Worm (Caenorhabditis elegans) whole organism, L2 larva: Measurements from ENCODE around the gene jun-1.
A peak's percentile ranks its signal among the peaks of the same experiment; 100 is the strongest.

Experiments
- C34F6.9 ChIP-seq: fragments of 150-350 bp; optimal IDR thresholded peaks from 2 replicates; lab custom pipeline; 2014; ENCODE audit warnings: missing biosample characterization, missing genetic modification characterization
- F13H6.1 ChIP-seq: sonication (generic microtip); optimal IDR thresholded peaks from 2 replicates; lab custom pipeline; 2016; ENCODE audit warnings: missing genetic modification characterization, missing compliant biosample characterization
- R02D3.7 ChIP-seq: fragments of 150-350 bp; optimal IDR thresholded peaks from 2 replicates; lab custom pipeline; 2014; ENCODE audit warnings: missing biosample characterization, missing genetic modification characterization
- Y55F3AM.14 ChIP-seq: fragments of 200-800 bp; sonication (Bioruptor generic); optimal IDR thresholded peaks from 2 replicates; lab custom pipeline; 2018; ENCODE audit warnings: mild to moderate bottlenecking, missing genetic modification characterization, missing compliant biosample characterization
- ZK546.5 ChIP-seq: sonication (generic microtip); optimal IDR thresholded peaks from 2 replicates; lab custom pipeline; 2017; ENCODE audit warnings: missing biosample characterization, missing genetic modification characterization
- alr-1 ChIP-seq: fragments of 150-350 bp; optimal IDR thresholded peaks from 2 replicates; lab custom pipeline; 2014; ENCODE audit warnings: missing biosample characterization, missing genetic modification characterization
- aly-2 ChIP-seq: fragments of 150-350 bp; optimal IDR thresholded peaks from 2 replicates; lab custom pipeline; 2014; ENCODE audit warnings: missing biosample characterization, missing genetic modification characterization
- ama-1 ChIP-seq: fragments of 150-350 bp; optimal IDR thresholded peaks from 2 replicates; lab custom pipeline; 2018; ENCODE audit warnings: inconsistent platforms
- blmp-1 ChIP-seq: sonication (generic microtip); optimal IDR thresholded peaks from 2 replicates; lab custom pipeline; 2017; ENCODE audit warnings: missing genetic modification characterization, mild to moderate bottlenecking, missing compliant biosample characterization, antibody characterized with exemption, moderate library complexity; ENCODE audit not compliant: insufficient read depth
- ceh-16 ChIP-seq: fragments of 150-350 bp; optimal IDR thresholded peaks from 2 replicates; lab custom pipeline; 2014; ENCODE audit warnings: missing biosample characterization, missing genetic modification characterization
- ceh-82 ChIP-seq: fragments of 150-350 bp; optimal IDR thresholded peaks from 2 replicates; lab custom pipeline; 2014; ENCODE audit warnings: missing biosample characterization, missing genetic modification characterization
- crh-2 ChIP-seq: sonication (generic microtip); optimal IDR thresholded peaks from 2 replicates; lab custom pipeline; 2017; ENCODE audit warnings: missing biosample characterization, missing genetic modification characterization
- dmd-4 ChIP-seq: sonication (generic microtip); optimal IDR thresholded peaks from 2 replicates; lab custom pipeline; 2017; ENCODE audit warnings: missing biosample characterization, missing genetic modification characterization
- egl-27 ChIP-seq: sonication (generic microtip); optimal IDR thresholded peaks from 3 replicates; lab custom pipeline; 2017; ENCODE audit warnings: missing biosample characterization, missing genetic modification reagents, missing genetic modification characterization
- elt-1 ChIP-seq: fragments of 150-350 bp; optimal IDR thresholded peaks from 2 replicates; lab custom pipeline; 2014; ENCODE audit warnings: missing biosample characterization, missing genetic modification characterization
- fos-1 ChIP-seq: fragments of 150-350 bp; optimal IDR thresholded peaks from 2 replicates; lab custom pipeline; 2014; ENCODE audit warnings: missing biosample characterization, missing genetic modification characterization
- gmeb-1 ChIP-seq: fragments of 150-350 bp; optimal IDR thresholded peaks from 2 replicates; lab custom pipeline; 2014; ENCODE audit warnings: missing biosample characterization, missing genetic modification characterization
- lin-13 ChIP-seq: fragments of 150-350 bp; optimal IDR thresholded peaks from 2 replicates; lab custom pipeline; 2014; ENCODE audit warnings: missing biosample characterization, missing genetic modification reagents, missing genetic modification characterization
- lin-39 ChIP-seq: fragments of 150-350 bp; optimal IDR thresholded peaks from 2 replicates; lab custom pipeline; 2014; ENCODE audit warnings: missing biosample characterization, missing genetic modification reagents, missing genetic modification characterization
- lsy-2 ChIP-seq, 2 experiments: fragments of 150-350 bp in 1 of 2; sonication (generic microtip) in 1 of 2; optimal IDR thresholded peaks; 2 replicates each; lab custom pipeline; 2014 to 2017; ENCODE audit warnings: missing biosample characterization in 2 of 2, missing genetic modification characterization in 2 of 2
- mab-5 ChIP-seq: fragments of 150-350 bp; optimal IDR thresholded peaks from 2 replicates; lab custom pipeline; 2014; ENCODE audit warnings: missing biosample characterization, missing genetic modification characterization
- mbf-1 ChIP-seq: sonication (generic microtip); optimal IDR thresholded peaks from 2 replicates; lab custom pipeline; 2017; ENCODE audit warnings: missing biosample characterization, missing genetic modification characterization
- nhr-10 ChIP-seq: sonication (generic microtip); optimal IDR thresholded peaks from 2 replicates; lab custom pipeline; 2017; ENCODE audit warnings: missing biosample characterization, missing genetic modification characterization
- nhr-11 ChIP-seq: fragments of 150-350 bp; optimal IDR thresholded peaks from 2 replicates; lab custom pipeline; 2014; ENCODE audit warnings: missing biosample characterization, missing genetic modification characterization
- nhr-12 ChIP-seq: fragments of 150-350 bp; optimal IDR thresholded peaks from 2 replicates; lab custom pipeline; 2014; ENCODE audit warnings: missing biosample characterization, missing genetic modification characterization
- nhr-129 ChIP-seq: fragments of 150-350 bp; optimal IDR thresholded peaks from 2 replicates; lab custom pipeline; 2014; ENCODE audit warnings: missing biosample characterization, missing genetic modification characterization
- nhr-21 ChIP-seq: fragments of 150-350 bp; optimal IDR thresholded peaks from 2 replicates; lab custom pipeline; 2014; ENCODE audit warnings: missing biosample characterization, missing genetic modification characterization
- nhr-23 ChIP-seq: fragments of 150-350 bp; optimal IDR thresholded peaks from 2 replicates; lab custom pipeline; 2014; ENCODE audit warnings: missing biosample characterization, missing genetic modification reagents, missing genetic modification characterization
- nhr-237 ChIP-seq: fragments of 150-350 bp; optimal IDR thresholded peaks from 2 replicates; lab custom pipeline; 2014; ENCODE audit warnings: missing biosample characterization, missing genetic modification characterization
- nhr-25 ChIP-seq: fragments of 150-350 bp; sonication (generic microtip); optimal IDR thresholded peaks from 3 replicates; lab custom pipeline; 2014; ENCODE audit warnings: missing biosample characterization, missing genetic modification characterization
- peb-1 ChIP-seq: fragments of 150-350 bp; optimal IDR thresholded peaks from 2 replicates; lab custom pipeline; 2014; ENCODE audit warnings: missing biosample characterization, missing genetic modification characterization
- skn-1 ChIP-seq: sonication (generic microtip); optimal IDR thresholded peaks from 2 replicates; lab custom pipeline; 2017; ENCODE audit warnings: missing biosample characterization, missing genetic modification characterization
- sma-3 ChIP-seq: sonication (generic microtip); optimal IDR thresholded peaks from 2 replicates; lab custom pipeline; 2016; ENCODE audit warnings: missing genetic modification reagents, missing genetic modification characterization, missing compliant biosample characterization
- sma-9 ChIP-seq, 2 experiments: fragments of 150-350 bp in 1 of 2; sonication (generic microtip) in 1 of 2; optimal IDR thresholded peaks; 2 replicates each; lab custom pipeline; 2014 to 2016; ENCODE audit warnings: missing genetic modification characterization in 2 of 2, mild to moderate bottlenecking in 1 of 2, missing biosample characterization in 1 of 2, missing compliant biosample characterization in 1 of 2, missing genetic modification reagents in 1 of 2, moderate library complexity in 1 of 2
- unc-39 ChIP-seq: fragments of 150-350 bp; optimal IDR thresholded peaks from 2 replicates; lab custom pipeline; 2014; ENCODE audit warnings: missing biosample characterization, missing genetic modification characterization
- ztf-1 ChIP-seq: fragments of 200-800 bp; sonication (Bioruptor generic); conservative IDR thresholded peaks from 2 replicates; pipeline ENCODE4 v1.3.6; 2022; ENCODE audit warnings: missing genetic modification characterization, missing compliant biosample characterization

The jun-1 gene

ce11 chrII:9152231-9152630 is 39.3 kb downstream of the jun-1 start, which contains the start of gene col-78:
Gene col-78, plus strand, starts transcription at chrII:9152531.
- TF ChIP-seq ama-1 (lab: Kevin White, UChicago), result no peak
- TF ChIP-seq dmd-4 (tag; lab: Kevin White, UChicago), result no peak
- no peak for TF ChIP-seq ztf-1
- no peak for TF ChIP-seq alr-1
- TF ChIP-seq F13H6.1 (tag; lab: Kevin White, UChicago), result no peak
- no peak for TF ChIP-seq skn-1
- no peak for TF ChIP-seq lin-39 (tag; lab: Kevin White, UChicago)
- TF ChIP-seq peb-1 (tag; lab: Kevin White, UChicago), result no peak
- TF ChIP-seq mbf-1 (tag; lab: Kevin White, UChicago), result no peak

ce11 chrII:9154339-9154738 is 41.4 kb downstream of the jun-1 start:
- TF ChIP-seq R02D3.7 (tag; lab: Kevin White, UChicago) (no peak), mab-5 (tag; lab: Kevin White, UChicago) (no peak), gmeb-1 (no peak), nhr-11 (tag; lab: Kevin White, UChicago) (no peak), C34F6.9 (tag; lab: Kevin White, UChicago) (no peak), ceh-82 (tag; lab: Kevin White, UChicago) (no peak), unc-39 (no peak), nhr-237 (tag; lab: Kevin White, UChicago) (no peak), nhr-25 (tag; lab: Kevin White, UChicago) (no peak), lin-39 (tag; lab: Kevin White, UChicago) (no peak), nhr-129 (tag; lab: Kevin White, UChicago) (no peak), lin-13 (GFP tag; lab: Kevin White, UChicago) (no peak)
- TF ChIP-seq, all 48 proteins: peak for 0

ce11 chrII:9156277-9156676 is 43.3 kb downstream of the jun-1 start:
- TF ChIP-seq nhr-25 (tag; lab: Kevin White, UChicago) (peak; percentile 45), skn-1 (no peak), nhr-21 (tag; lab: Kevin White, UChicago) (peak; percentile 0), lin-39 (tag; lab: Kevin White, UChicago) (no peak), sma-3 (no peak), ZK546.5 (tag; lab: Kevin White, UChicago) (no peak), aly-2 (tag; lab: Kevin White, UChicago) (no peak), lin-13 (GFP tag; lab: Kevin White, UChicago) (no peak), nhr-129 (tag; lab: Kevin White, UChicago) (peak; percentile 67)
- TF ChIP-seq, all 48 proteins: peak for 3

ce11 chrII:9157125-9157524 is 44.2 kb downstream of the jun-1 start:
- TF ChIP-seq nhr-12 (tag; lab: Kevin White, UChicago), result no peak
- no peak for TF ChIP-seq ceh-82 (tag; lab: Kevin White, UChicago)
- TF ChIP-seq gmeb-1, result peak; percentile 1
- peak; percentile 77 for TF ChIP-seq sma-9 (GFP tag; optimal IDR thresholded peaks at IDR 0.05; lab: Kevin White, UChicago)
- TF ChIP-seq sma-9 (tag; optimal IDR thresholded peaks at IDR 0.05; lab: Kevin White, UChicago), result no peak
- TF ChIP-seq nhr-129 (tag; lab: Kevin White, UChicago), result peak; percentile 70
- TF ChIP-seq Y55F3AM.14 (GFP tag; lab: Kevin White, UChicago), result no peak
- TF ChIP-seq nhr-23 (tag; lab: Kevin White, UChicago), result no peak
- peak; percentile 97 for TF ChIP-seq fos-1 (tag; lab: Kevin White, UChicago)
- TF ChIP-seq crh-2 (tag; lab: Kevin White, UChicago), result peak; percentile 56

- TF ChIP-seq egl-27 (tag; lab: Kevin White, UChicago) (no peak), fos-1 (tag; lab: Kevin White, UChicago) (no peak), F13H6.1 (tag; lab: Kevin White, UChicago) (no peak), nhr-237 (tag; lab: Kevin White, UChicago) (no peak), lin-39 (tag; lab: Kevin White, UChicago) (no peak), R02D3.7 (tag; lab: Kevin White, UChicago) (no peak), ceh-16 (no peak), Y55F3AM.14 (GFP tag; lab: Kevin White, UChicago) (no peak), blmp-1 (no peak), nhr-23 (tag; lab: Kevin White, UChicago) (no peak), elt-1 (no peak), lsy-2 (tag; optimal IDR thresholded peaks at IDR 0.05; lab: Kevin White, UChicago) (no peak), nhr-12 (tag; lab: Kevin White, UChicago) (no peak), skn-1 (no peak), nhr-10 (tag; lab: Kevin White, UChicago) (no peak)
These were observed 45.1 kb downstream of the jun-1 start, which contains the start of gene oac-54 for ce11 chrII:9158029-9158428. Gene oac-54, plus strand, starts transcription at chrII:9158111.
